Worm (Caenorhabditis elegans) whole organism, early embryonic: Measurements from ENCODE around the gene ZC196.8.

ENCODE experiments used
- F13C5.2 ChIP-seq: sonication (generic microtip); optimal IDR thresholded peaks from 2 replicates; lab custom pipeline; 2017; ENCODE audit warnings: mild to moderate bottlenecking, missing genetic modification characterization, inconsistent platforms, missing compliant biosample characterization
- ama-1 ChIP-seq: fragments of 150-350 bp; optimal IDR thresholded peaks from 2 replicates; lab custom pipeline; 2014
- ceh-13 ChIP-seq: fragments of 200-800 bp; sonication (Bioruptor generic); optimal IDR thresholded peaks from 2 replicates; lab custom pipeline; 2018; ENCODE audit warnings: mild to moderate bottlenecking, missing genetic modification characterization, missing compliant biosample characterization
- flt-1 ChIP-seq: fragments of 200-800 bp; sonication (Bioruptor generic); IDR thresholded peaks from 2 replicates; pipeline ENCODE4 v1.3.6; 2022; ENCODE audit warnings: missing genetic modification characterization, missing compliant biosample characterization
- hmbx-1 ChIP-seq: sonication (generic microtip); optimal IDR thresholded peaks from 2 replicates; lab custom pipeline; 2016; ENCODE audit warnings: mild to moderate bottlenecking, missing genetic modification characterization, missing compliant biosample characterization
- hnd-1 ChIP-seq: sonication (generic microtip); optimal IDR thresholded peaks from 2 replicates; lab custom pipeline; 2016; ENCODE audit warnings: missing genetic modification characterization, missing compliant biosample characterization
- scrt-1 ChIP-seq: fragments of 200-800 bp; sonication (Bioruptor generic); IDR thresholded peaks from 2 replicates; pipeline ENCODE4 v1.3.6; 2022; ENCODE audit warnings: missing genetic modification characterization, missing compliant biosample characterization
- tbx-11 ChIP-seq: fragments of 200-800 bp; sonication (Bioruptor generic); IDR thresholded peaks from 2 replicates; pipeline ENCODE4 v1.3.6; 2022; ENCODE audit warnings: missing genetic modification characterization, missing compliant biosample characterization

DNA sequence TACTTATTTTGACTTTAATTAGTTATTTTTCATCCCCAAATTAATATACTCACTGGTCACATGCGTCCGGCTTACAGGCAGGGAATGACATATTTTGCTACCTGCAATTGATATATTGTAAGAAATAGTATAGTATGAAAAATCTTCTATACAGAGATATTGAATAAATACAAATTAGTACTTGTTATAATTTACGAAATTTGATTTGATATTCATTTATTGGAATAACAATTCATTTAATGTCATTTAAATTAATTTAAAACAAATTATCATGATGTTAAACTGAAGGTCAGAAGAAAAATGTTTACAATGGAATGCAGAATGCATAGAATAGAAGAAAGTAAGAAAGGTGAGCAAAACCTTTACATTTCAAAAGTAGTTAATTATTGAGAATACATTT is 36.6 kb upstream of the ZC196.8 start, which contains the start of gene B0507.7:
- no peak for TF ChIP-seq ceh-13 (GFP tag; lab: Kevin White, UChicago)
- TF ChIP-seq ama-1 (lab: Kevin White, UChicago) = no peak
- TF ChIP-seq flt-1 (GFP tag; lab: Robert Waterston, UW) = no peak
- TF ChIP-seq tbx-11 (GFP tag; lab: Robert Waterston, UW) = no peak
- TF ChIP-seq F13C5.2 (tag; lab: Kevin White, UChicago) = no peak
- TF ChIP-seq hmbx-1 (tag; lab: Kevin White, UChicago) = no peak
- no peak for TF ChIP-seq hnd-1 (tag; lab: Kevin White, UChicago)
- no peak for TF ChIP-seq scrt-1 (GFP tag; lab: Robert Waterston, UW)
